Worm (Caenorhabditis elegans) whole organism, early embryonic: Measurements from ENCODE around the gene F19B10.6.

Source experiments
- B0310.2 ChIP-seq: sonication (generic microtip); optimal IDR thresholded peaks from 2 replicates; lab custom pipeline; 2016; ENCODE audit warnings: mild to moderate bottlenecking, missing genetic modification characterization, missing compliant biosample characterization
- F13C5.2 ChIP-seq: sonication (generic microtip); optimal IDR thresholded peaks from 2 replicates; lab custom pipeline; 2017; ENCODE audit warnings: mild to moderate bottlenecking, missing genetic modification characterization, inconsistent platforms, missing compliant biosample characterization
- aly-1 ChIP-seq: sonication (generic microtip); optimal IDR thresholded peaks from 2 replicates; lab custom pipeline; 2016; ENCODE audit warnings: missing genetic modification characterization, missing compliant biosample characterization
- ama-1 ChIP-seq: fragments of 150-350 bp; optimal IDR thresholded peaks from 2 replicates; lab custom pipeline; 2014
- ceh-13 ChIP-seq: fragments of 200-800 bp; sonication (Bioruptor generic); optimal IDR thresholded peaks from 2 replicates; lab custom pipeline; 2018; ENCODE audit warnings: mild to moderate bottlenecking, missing genetic modification characterization, missing compliant biosample characterization
- ceh-36 ChIP-seq: sonication (generic microtip); optimal IDR thresholded peaks from 2 replicates; lab custom pipeline; 2016; ENCODE audit warnings: missing genetic modification characterization, inconsistent platforms, missing compliant biosample characterization
- ets-7 ChIP-seq: sonication (generic microtip); optimal IDR thresholded peaks from 2 replicates; lab custom pipeline; 2016; ENCODE audit warnings: missing genotype, missing genetic modification characterization, missing compliant biosample characterization
- flt-1 ChIP-seq: fragments of 200-800 bp; sonication (Bioruptor generic); IDR thresholded peaks from 2 replicates; pipeline ENCODE4 v1.3.6; 2022; ENCODE audit warnings: missing genetic modification characterization, missing compliant biosample characterization
- hmbx-1 ChIP-seq: sonication (generic microtip); optimal IDR thresholded peaks from 2 replicates; lab custom pipeline; 2016; ENCODE audit warnings: mild to moderate bottlenecking, missing genetic modification characterization, missing compliant biosample characterization
- hmg-4 ChIP-seq: fragments of 200-800 bp; sonication (Bioruptor generic); optimal IDR thresholded peaks from 2 replicates; lab custom pipeline; 2018; ENCODE audit warnings: mild to moderate bottlenecking, missing genetic modification characterization, missing compliant biosample characterization
- hnd-1 ChIP-seq: sonication (generic microtip); optimal IDR thresholded peaks from 2 replicates; lab custom pipeline; 2016; ENCODE audit warnings: missing genetic modification characterization, missing compliant biosample characterization
- pes-1 ChIP-seq: fragments of 200-800 bp; sonication (Bioruptor generic); IDR thresholded peaks from 2 replicates; pipeline ENCODE4 v1.3.6; 2022; ENCODE audit warnings: missing genetic modification reagents, missing genetic modification characterization, missing compliant biosample characterization
- scrt-1 ChIP-seq: fragments of 200-800 bp; sonication (Bioruptor generic); IDR thresholded peaks from 2 replicates; pipeline ENCODE4 v1.3.6; 2022; ENCODE audit warnings: missing genetic modification characterization, missing compliant biosample characterization
- sea-1 ChIP-seq: fragments of 200-800 bp; sonication (Bioruptor generic); conservative IDR thresholded peaks from 2 replicates; pipeline ENCODE4 v1.3.6; 2022; ENCODE audit warnings: missing genetic modification characterization, missing compliant biosample characterization
- tbx-11 ChIP-seq: fragments of 200-800 bp; sonication (Bioruptor generic); IDR thresholded peaks from 2 replicates; pipeline ENCODE4 v1.3.6; 2022; ENCODE audit warnings: missing genetic modification characterization, missing compliant biosample characterization
- tbx-37 ChIP-seq: fragments of 200-800 bp; sonication (Bioruptor generic); conservative IDR thresholded peaks from 2 replicates; pipeline ENCODE4 v1.3.6; 2022; ENCODE audit warnings: missing genetic modification reagents, missing genetic modification characterization, missing compliant biosample characterization
- tra-4 ChIP-seq: sonication (generic microtip); optimal IDR thresholded peaks from 2 replicates; lab custom pipeline; 2017; ENCODE audit warnings: missing genetic modification characterization, missing compliant biosample characterization

The F19B10.6 gene

DNA sequence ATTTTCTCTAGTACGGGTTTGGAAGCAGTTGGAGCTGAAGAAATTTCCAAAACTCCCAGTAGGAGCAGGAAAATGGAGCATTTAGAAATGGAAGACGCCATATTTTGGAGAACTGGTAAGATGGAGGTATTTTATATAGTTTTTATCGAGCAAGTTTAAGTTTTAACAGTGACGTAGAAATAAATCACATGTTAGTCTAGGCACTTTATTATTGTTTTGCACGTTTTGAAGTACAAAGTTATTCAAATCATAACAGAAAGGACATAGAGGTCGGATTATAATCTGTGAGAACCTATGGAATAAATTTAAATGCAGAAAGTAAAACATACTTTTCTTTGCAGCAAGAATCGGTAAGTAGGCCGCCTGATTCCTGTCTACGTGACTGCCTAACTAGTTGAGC lies at the start of gene F19B10.6:
Gene F19B10.6, minus strand, starts transcription at position 101 of the 400 bp plus-strand sequence.
- no peak for TF ChIP-seq hnd-1
- no peak for TF ChIP-seq ets-7 (tag; lab: Kevin White, UChicago)
- TF ChIP-seq F13C5.2 (tag; lab: Kevin White, UChicago) = no peak
- TF ChIP-seq aly-1 (tag; lab: Kevin White, UChicago) = no peak
- no peak for TF ChIP-seq ceh-36
- no peak for TF ChIP-seq scrt-1
- no peak for TF ChIP-seq B0310.2 (tag; lab: Kevin White, UChicago)
- no peak for TF ChIP-seq ama-1 (lab: Kevin White, UChicago)
- no peak for TF ChIP-seq pes-1 (GFP tag; lab: Robert Waterston, UW)
- TF ChIP-seq tbx-37 = no peak
- TF ChIP-seq tra-4 = no peak
- TF ChIP-seq sea-1 (GFP tag; lab: Robert Waterston, UW) = no peak
- TF ChIP-seq ceh-13 (GFP tag; lab: Kevin White, UChicago) = no peak
- TF ChIP-seq hmbx-1 = no peak
- TF ChIP-seq flt-1 = no peak
- no peak for TF ChIP-seq tbx-11 (GFP tag; lab: Robert Waterston, UW)
- TF ChIP-seq hmg-4 (GFP tag; lab: Kevin White, UChicago) = no peak

- no peak for TF ChIP-seq ama-1 (lab: Kevin White, UChicago)
- no peak for TF ChIP-seq hmg-4 (GFP tag; lab: Kevin White, UChicago)
- TF ChIP-seq ceh-36 = peak; percentile 51
- no peak for TF ChIP-seq F13C5.2 (tag; lab: Kevin White, UChicago)
Measured at ce11 chrII:3711047-3711446, 47.4 kb upstream of the F19B10.6 start, which contains the start of gene fbxc-53. fbxc-53 (plus strand) TSS chrII:3711291.

- TF ChIP-seq sea-1 (GFP tag; lab: Robert Waterston, UW) = no peak
- TF ChIP-seq flt-1 = no peak
- TF ChIP-seq aly-1 (tag; lab: Kevin White, UChicago) = no peak
- TF ChIP-seq B0310.2 (tag; lab: Kevin White, UChicago) = no peak
- no peak for TF ChIP-seq hmbx-1
- TF ChIP-seq tbx-37 = no peak
- TF ChIP-seq ama-1 (lab: Kevin White, UChicago) = no peak
- no peak for TF ChIP-seq pes-1 (GFP tag; lab: Robert Waterston, UW)
- no peak for TF ChIP-seq hnd-1
- no peak for TF ChIP-seq hmg-4 (GFP tag; lab: Kevin White, UChicago)
- no peak for TF ChIP-seq tra-4
- TF ChIP-seq ceh-36 = no peak
- no peak for TF ChIP-seq scrt-1
- no peak for TF ChIP-seq ceh-13 (GFP tag; lab: Kevin White, UChicago)
- TF ChIP-seq F13C5.2 (tag; lab: Kevin White, UChicago) = no peak
- no peak for TF ChIP-seq tbx-11 (GFP tag; lab: Robert Waterston, UW)
Measured at ce11 chrII:3709255-3709654, 45.6 kb upstream of the F19B10.6 start, which contains the start of gene srx-110. srx-110 (plus strand) TSS chrII:3709555.

DNA sequence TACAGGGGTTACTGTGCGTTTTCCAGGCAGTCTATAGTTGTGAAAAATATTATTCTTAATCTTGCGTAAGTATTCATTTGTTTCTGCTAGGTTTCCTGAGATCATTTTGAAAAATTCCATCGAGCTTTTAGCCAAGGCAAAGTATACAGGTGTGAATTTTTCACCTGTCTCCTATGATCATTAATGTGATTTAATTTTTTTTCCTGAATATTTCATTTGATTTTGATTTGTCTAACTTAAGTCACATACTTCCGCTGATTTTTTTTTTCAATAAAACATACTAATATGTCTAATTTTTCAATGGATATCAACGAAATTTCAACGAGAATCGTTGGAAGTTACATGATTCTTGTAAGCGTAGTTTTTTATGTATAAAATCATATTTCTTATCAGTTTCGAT lies 41.6 kb upstream of the F19B10.6 start, which contains the start of gene srx-108:
Gene srx-108, plus strand, starts transcription at position 301 of the 400 bp plus-strand sequence.
- TF ChIP-seq hmg-4 (GFP tag; lab: Kevin White, UChicago) = no peak
- TF ChIP-seq scrt-1 = no peak
- TF ChIP-seq hnd-1 = no peak
- no peak for TF ChIP-seq ceh-13 (GFP tag; lab: Kevin White, UChicago)
- TF ChIP-seq F13C5.2 (tag; lab: Kevin White, UChicago) = no peak
- no peak for TF ChIP-seq tbx-11 (GFP tag; lab: Robert Waterston, UW)
- no peak for TF ChIP-seq hmbx-1

ce11 chrII:3701305-3701704 lies 37.6 kb upstream of the F19B10.6 start, which contains the start of gene srx-105:
srx-105 (minus strand) TSS chrII:3701405.
- TF ChIP-seq flt-1 (no peak), pes-1 (GFP tag; lab: Robert Waterston, UW) (no peak), tra-4 (no peak), ets-7 (tag; lab: Kevin White, UChicago) (no peak), hmbx-1 (no peak), B0310.2 (tag; lab: Kevin White, UChicago) (no peak), scrt-1 (no peak), ceh-13 (GFP tag; lab: Kevin White, UChicago) (no peak), tbx-11 (GFP tag; lab: Robert Waterston, UW) (no peak)

DNA sequence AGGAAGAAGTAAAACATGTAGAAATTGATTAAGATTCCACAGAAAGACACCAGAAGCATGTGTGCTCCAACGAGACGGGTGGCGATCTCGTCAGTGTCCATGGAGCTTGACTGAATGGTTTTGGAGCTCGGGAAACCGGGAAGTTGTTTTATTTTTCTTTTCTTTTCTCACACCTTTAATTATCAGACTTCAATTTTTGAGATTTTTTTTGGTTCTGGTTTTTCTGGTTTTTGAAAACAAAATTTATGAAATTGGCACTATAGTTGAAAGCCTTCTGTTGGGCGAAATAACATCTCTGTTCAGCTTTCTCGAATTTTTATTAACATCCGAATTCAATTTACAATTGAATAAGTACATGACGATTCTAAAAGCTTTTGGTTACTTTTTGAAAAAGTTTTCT lies 35.9 kb upstream of the F19B10.6 start, which contains the start of gene srx-104:
Gene srx-104, minus strand, starts transcription at position 101 of the 400 bp plus-strand sequence.
- no peak for TF ChIP-seq hnd-1
- no peak for TF ChIP-seq hmg-4 (GFP tag; lab: Kevin White, UChicago)
- no peak for TF ChIP-seq ama-1 (lab: Kevin White, UChicago)
- TF ChIP-seq ceh-36 = no peak
- TF ChIP-seq scrt-1 = no peak
- TF ChIP-seq F13C5.2 (tag; lab: Kevin White, UChicago) = no peak
- no peak for TF ChIP-seq flt-1

DNA sequence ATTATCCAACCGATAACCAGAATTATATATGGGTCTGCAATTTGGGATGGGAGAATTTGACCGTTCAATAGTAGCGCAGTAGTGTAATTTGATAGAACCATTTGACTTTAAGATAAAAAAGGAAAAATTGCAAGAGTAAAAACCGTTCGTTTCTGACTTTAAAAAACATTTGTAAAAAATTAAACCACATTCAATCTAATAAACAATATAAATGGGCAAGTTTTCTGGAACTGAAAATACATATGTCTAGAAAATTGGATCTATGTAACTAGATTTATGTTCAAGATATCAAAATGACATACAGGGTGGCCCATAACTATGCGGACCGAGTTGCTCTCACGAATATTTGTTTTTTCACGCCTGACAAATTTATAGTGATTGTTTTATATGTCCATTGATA lies 31.0 kb upstream of the F19B10.6 start, which contains the start of gene srx-102:
Gene srx-102, minus strand, starts transcription at position 101 of the 400 bp plus-strand sequence.
- TF ChIP-seq hmg-4 (GFP tag; lab: Kevin White, UChicago) (no peak), flt-1 (no peak), scrt-1 (no peak), F13C5.2 (tag; lab: Kevin White, UChicago) (no peak), B0310.2 (tag; lab: Kevin White, UChicago) (no peak)

DNA sequence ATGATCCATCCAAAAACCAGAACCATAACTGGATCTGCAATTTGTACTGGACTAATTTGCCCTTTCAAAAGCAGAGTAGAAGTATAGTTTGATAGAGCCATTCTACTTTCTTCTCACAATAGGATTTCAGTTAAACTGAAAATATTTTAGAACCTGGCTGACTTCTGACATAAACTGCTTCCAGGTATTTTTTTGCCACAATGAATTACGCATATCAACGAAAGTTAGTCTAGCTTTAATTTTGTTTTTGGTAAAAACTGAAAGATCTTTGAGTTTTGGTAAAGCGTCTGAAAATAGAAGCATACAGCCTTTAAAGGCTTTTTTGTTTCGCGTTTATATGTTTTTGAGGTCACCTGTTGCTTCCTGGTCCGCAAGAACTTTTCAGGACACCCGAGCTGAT lies 26.9 kb upstream of the F19B10.6 start, which contains the start of gene srx-101:
Gene srx-101, minus strand, starts transcription at position 101 of the 400 bp plus-strand sequence.
- TF ChIP-seq B0310.2 (tag; lab: Kevin White, UChicago) (no peak), ceh-36 (no peak), F13C5.2 (tag; lab: Kevin White, UChicago) (no peak)
